Fruit fly (Drosophila melanogaster) whole organism, wandering third instar larva: ENCODE measurements around the gene Nepl17.

ENCODE experiments used
- CG32264 ChIP-seq: fragments of 200-800 bp; sonication (Bioruptor generic); optimal IDR thresholded peaks from 2 replicates; lab custom pipeline; 2016; ENCODE audit warnings: missing biosample characterization, missing genetic modification characterization
- GATAd ChIP-seq: sonication (Bioruptor generic); optimal IDR thresholded peaks from 2 replicates; lab custom pipeline; 2016; ENCODE audit warnings: missing biosample characterization, missing genetic modification characterization
- Hr78 ChIP-seq: fragments of >200 bp; optimal IDR thresholded peaks from 2 replicates; lab custom pipeline; 2017; ENCODE audit warnings: missing biosample characterization, missing genetic modification characterization
- N ChIP-seq: fragments of >200 bp; optimal IDR thresholded peaks from 2 replicates; lab custom pipeline; 2018; ENCODE audit warnings: missing biosample characterization, missing external identifiers, missing genetic modification characterization
- Rel ChIP-seq, 2 experiments: fragments of 200-800 bp; sonication (Bioruptor generic) in 1 of 2; optimal IDR thresholded peaks; 2 replicates in 1 of 2; 3 replicates in 1 of 2; lab custom pipeline; 2016 to 2019; ENCODE audit warnings: mild to moderate bottlenecking in 2 of 2, missing biosample characterization in 2 of 2, missing genetic modification characterization in 2 of 2, moderate library complexity in 1 of 2
- br ChIP-seq: fragments of 200-800 bp; sonication (Bioruptor generic); optimal IDR thresholded peaks from 2 replicates; lab custom pipeline; 2016; ENCODE audit warnings: missing biosample characterization, missing genetic modification characterization
- dmrt93B ChIP-seq: fragments of 200-800 bp; sonication (Bioruptor generic); optimal IDR thresholded peaks from 2 replicates; lab custom pipeline; 2018; ENCODE audit warnings: missing biosample characterization, mild to moderate bottlenecking, missing genetic modification characterization
- fru ChIP-seq: fragments of 200-800 bp; sonication (Bioruptor generic); optimal IDR thresholded peaks from 3 replicates; lab custom pipeline; 2016; ENCODE audit warnings: missing biosample characterization, mild to moderate bottlenecking, missing genetic modification characterization
- lola ChIP-seq: fragments of >200 bp; optimal IDR thresholded peaks from 2 replicates; lab custom pipeline; 2017; ENCODE audit warnings: missing biosample characterization, missing genetic modification characterization
- pan ChIP-seq: fragments of >200 bp; optimal IDR thresholded peaks from 2 replicates; lab custom pipeline; 2017
- psq ChIP-seq: fragments of 200-800 bp; sonication (Bioruptor generic); optimal IDR thresholded peaks from 3 replicates; lab custom pipeline; 2017; ENCODE audit warnings: missing biosample characterization, mild to moderate bottlenecking, missing genetic modification characterization, moderate library complexity
- usp ChIP-seq: fragments of >200 bp; optimal IDR thresholded peaks from 2 replicates; lab custom pipeline; 2017; ENCODE audit warnings: missing biosample characterization, missing genetic modification characterization
- woc ChIP-seq: sonication (Bioruptor generic); optimal IDR thresholded peaks from 2 replicates; lab custom pipeline; 2016; ENCODE audit warnings: missing biosample characterization, mild to moderate bottlenecking, missing genetic modification characterization

dm6 chr3R:28851966-28852377, 20.7 kb upstream of the Nepl17 start:
- no peak for TF ChIP-seq pan (lab: Kevin White, UChicago)
- no peak for TF ChIP-seq Hr78
- peak; percentile 6 for TF ChIP-seq fru
- TF ChIP-seq CG32264 (GFP tag; lab: Kevin White, UChicago), result no peak
- TF ChIP-seq psq (GFP tag; lab: Kevin White, UChicago), result peak; percentile 11
- TF ChIP-seq GATAd (GFP tag; lab: Kevin White, UChicago), result no peak
- TF ChIP-seq br (GFP tag; lab: Kevin White, UChicago), result no peak
- TF ChIP-seq Rel (GFP tag; optimal IDR thresholded peaks at IDR 0.05; lab: Kevin White, UChicago), result no peak
- TF ChIP-seq Rel (tag; optimal IDR thresholded peaks at IDR 0.05; lab: Kevin White, UChicago), result no peak
- TF ChIP-seq usp, result no peak
- no peak for TF ChIP-seq woc (GFP tag; lab: Kevin White, UChicago)
- TF ChIP-seq N (GFP tag; lab: Kevin White, UChicago), result no peak
- TF ChIP-seq dmrt93B, result no peak
- TF ChIP-seq lola (GFP tag; lab: Kevin White, UChicago), result no peak
